Worm (Caenorhabditis elegans): ENCODE data around the gene Y50E8A.12.
"Not testable (repeated sequence)": the region's sequence is repeated elsewhere in the genome, so short reads cannot be mapped to it uniquely, and the experiment has no call there.

The Y50E8A.12 gene

ce11 chrV:14784160-14784774, at the start of gene Y50E8A.12:
Gene Y50E8A.12 (minus strand): TSS chrV:14784210.
- TF ChIP-seq cog-1 (tag; optimal IDR thresholded peaks at IDR 0.05) (no peak), med-1 (GFP tag; optimal IDR thresholded peaks at IDR 0.05; ENCODE audit: insufficient read depth) (no peak), klf-2 (GFP tag; conservative IDR thresholded peaks at IDR 0.05) (no peak), ref-1 (GFP tag; conservative IDR thresholded peaks at IDR 0.05) (no peak), ztf-29 (GFP tag; IDR thresholded peaks at IDR 0.05) (no peak), tab-1 (GFP tag; IDR thresholded peaks at IDR 0.05) (no peak), T22C8.4 (GFP tag; IDR thresholded peaks at IDR 0.05) (no peak), flt-1 (GFP tag; IDR thresholded peaks at IDR 0.05) (no peak), ztf-23 (GFP tag; IDR thresholded peaks at IDR 0.05) (no peak)

ce11 chrV:14833219-14833618, 49.2 kb upstream of the Y50E8A.12 start:
- no peak for TF ChIP-seq ref-1 (GFP tag; conservative IDR thresholded peaks at IDR 0.05)
- no peak for TF ChIP-seq med-1 (GFP tag; optimal IDR thresholded peaks at IDR 0.05; ENCODE audit: insufficient read depth)
- TF ChIP-seq T22C8.4 (GFP tag; IDR thresholded peaks at IDR 0.05) = no peak
- TF ChIP-seq ztf-23 (GFP tag; IDR thresholded peaks at IDR 0.05) = peak; percentile 63; the same call in 1 of the 2 replicates
- no peak for TF ChIP-seq ztf-29 (GFP tag; IDR thresholded peaks at IDR 0.05)
- TF ChIP-seq cog-1 (tag; optimal IDR thresholded peaks at IDR 0.05) = no peak
- TF ChIP-seq flt-1 (GFP tag; IDR thresholded peaks at IDR 0.05) = peak; percentile 51; the same call in 1 of the 2 replicates

ce11 chrV:14832789-14833187, 48.8 kb upstream of the Y50E8A.12 start:
- TF ChIP-seq klf-2 (GFP tag; conservative IDR thresholded peaks at IDR 0.05) (no peak), tab-1 (GFP tag; IDR thresholded peaks at IDR 0.05) (no peak), T22C8.4 (GFP tag; IDR thresholded peaks at IDR 0.05) (no peak), ztf-29 (GFP tag; IDR thresholded peaks at IDR 0.05) (no peak), flt-1 (GFP tag; IDR thresholded peaks at IDR 0.05) (no peak), ref-1 (GFP tag; conservative IDR thresholded peaks at IDR 0.05) (no peak), ztf-23 (GFP tag; IDR thresholded peaks at IDR 0.05) (no peak), cog-1 (tag; optimal IDR thresholded peaks at IDR 0.05) (no peak), med-1 (GFP tag; optimal IDR thresholded peaks at IDR 0.05; ENCODE audit: insufficient read depth) (no peak)

- no peak for TF ChIP-seq cog-1 (tag; optimal IDR thresholded peaks at IDR 0.05)
- no peak for TF ChIP-seq T22C8.4 (GFP tag; IDR thresholded peaks at IDR 0.05)
- TF ChIP-seq ref-1 (GFP tag; conservative IDR thresholded peaks at IDR 0.05) = no peak
- no peak for TF ChIP-seq klf-2 (GFP tag; conservative IDR thresholded peaks at IDR 0.05)
- no peak for TF ChIP-seq med-1 (GFP tag; optimal IDR thresholded peaks at IDR 0.05; ENCODE audit: insufficient read depth)
- TF ChIP-seq ztf-29 (GFP tag; IDR thresholded peaks at IDR 0.05) = no peak
- no peak for TF ChIP-seq flt-1 (GFP tag; IDR thresholded peaks at IDR 0.05)
- no peak for TF ChIP-seq tab-1 (GFP tag; IDR thresholded peaks at IDR 0.05)
- 0 out of 2 replicates have a peak, but pooled peaks have one; percentile 48 for TF ChIP-seq ztf-23 (GFP tag; IDR thresholded peaks at IDR 0.05)
These were observed 48.2 kb upstream of the Y50E8A.12 start for ce11 chrV:14832121-14832788.

- TF ChIP-seq cog-1 (tag; optimal IDR thresholded peaks at IDR 0.05) (no peak), T22C8.4 (GFP tag; IDR thresholded peaks at IDR 0.05) (no peak), ztf-23 (GFP tag; IDR thresholded peaks at IDR 0.05) (no peak), ref-1 (GFP tag; conservative IDR thresholded peaks at IDR 0.05) (no peak), flt-1 (GFP tag; IDR thresholded peaks at IDR 0.05) (no peak), ztf-29 (GFP tag; IDR thresholded peaks at IDR 0.05) (no peak)
These were observed 47.6 kb upstream of the Y50E8A.12 start for ce11 chrV:14831460-14832120.

DNA sequence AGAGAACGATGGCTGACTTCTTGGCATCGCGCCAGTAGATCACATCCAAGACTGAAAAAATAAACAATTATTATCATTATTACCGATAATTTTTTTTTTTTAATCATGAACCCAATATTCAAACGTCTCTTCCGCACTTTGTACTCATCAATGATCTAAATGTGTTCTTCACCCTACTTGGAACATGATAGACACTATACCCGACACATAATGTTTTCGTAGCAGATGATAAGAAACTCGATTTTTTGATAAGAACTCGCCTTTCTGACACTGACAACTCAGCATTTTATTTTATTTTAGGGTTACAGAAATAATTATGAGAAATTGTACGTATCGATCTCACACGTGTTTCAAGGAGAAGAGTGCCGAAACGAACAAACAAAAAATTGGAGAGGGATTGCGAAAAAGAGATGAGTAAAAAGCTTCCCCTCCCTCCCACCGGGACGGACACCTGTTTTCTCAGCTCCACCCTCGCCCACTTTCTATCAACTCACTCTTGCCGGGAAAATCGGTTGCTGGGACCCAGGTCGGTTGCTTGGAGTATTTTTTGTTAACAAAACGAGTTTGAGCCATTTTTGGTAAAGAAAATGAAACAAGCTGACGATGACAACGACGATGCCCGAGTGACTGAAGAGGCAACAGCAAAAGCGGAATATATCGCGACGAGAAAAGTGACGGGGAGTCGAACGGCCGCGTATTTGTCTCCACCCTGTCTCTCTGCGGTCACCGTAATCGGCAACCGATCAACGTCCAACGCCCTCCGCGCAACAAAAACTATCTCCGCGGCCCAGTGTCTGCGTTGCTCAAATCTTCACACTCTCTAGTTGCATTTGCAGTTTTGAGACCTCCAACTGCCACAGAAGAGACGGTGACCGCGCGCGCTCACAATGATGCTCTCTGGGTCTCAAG, 46.5 kb upstream of the Y50E8A.12 start:
- TF ChIP-seq cog-1 (tag; optimal IDR thresholded peaks at IDR 0.05) = no peak
- TF ChIP-seq ztf-29 (GFP tag; IDR thresholded peaks at IDR 0.05) = 0 out of 2 replicates have a peak, but pooled peaks have one; percentile 5
- TF ChIP-seq flt-1 (GFP tag; IDR thresholded peaks at IDR 0.05) = 0 out of 2 replicates have a peak, but pooled peaks have one; percentile 33

DNA sequence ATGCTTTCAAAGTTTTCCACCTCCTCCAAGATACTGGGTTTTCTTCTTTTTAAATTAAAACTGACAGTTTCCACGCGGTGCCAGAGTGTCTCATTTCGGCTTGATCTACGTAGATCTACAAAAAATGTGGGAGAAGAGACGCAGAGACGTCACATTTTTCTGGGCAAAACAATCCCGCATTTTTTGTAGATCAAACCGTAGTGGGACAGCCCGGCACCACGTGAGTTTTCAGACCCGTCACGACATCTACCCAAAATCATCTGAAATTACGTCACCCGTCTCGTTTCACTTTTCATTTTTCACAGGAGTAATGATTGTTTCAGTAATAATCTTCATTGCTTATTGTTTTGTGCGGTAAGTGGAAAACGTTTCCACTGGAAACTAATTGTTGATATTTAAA, 44.4 kb upstream of the Y50E8A.12 start:
- no peak for TF ChIP-seq ref-1 (GFP tag; conservative IDR thresholded peaks at IDR 0.05)
- TF ChIP-seq ztf-29 (GFP tag; IDR thresholded peaks at IDR 0.05) = 0 out of 2 replicates have a peak, but pooled peaks have one; percentile 17
- no peak for TF ChIP-seq cog-1 (tag; optimal IDR thresholded peaks at IDR 0.05)
- TF ChIP-seq med-1 (GFP tag; optimal IDR thresholded peaks at IDR 0.05; ENCODE audit: insufficient read depth) = no peak
- no peak for TF ChIP-seq flt-1 (GFP tag; IDR thresholded peaks at IDR 0.05)
- TF ChIP-seq ztf-23 (GFP tag; IDR thresholded peaks at IDR 0.05) = no peak
- no peak for TF ChIP-seq T22C8.4 (GFP tag; IDR thresholded peaks at IDR 0.05)
- no peak for TF ChIP-seq klf-2 (GFP tag; conservative IDR thresholded peaks at IDR 0.05)

ce11 chrV:14826952-14827351, 42.9 kb upstream of the Y50E8A.12 start, which contains the start of gene nspa-8:
Gene nspa-8 (minus strand): TSS chrV:14827052.
- TF ChIP-seq T22C8.4 (GFP tag; IDR thresholded peaks at IDR 0.05); flt-1 (GFP tag; IDR thresholded peaks at IDR 0.05); klf-2 (GFP tag; conservative IDR thresholded peaks at IDR 0.05): not testable (repeated sequence)

DNA sequence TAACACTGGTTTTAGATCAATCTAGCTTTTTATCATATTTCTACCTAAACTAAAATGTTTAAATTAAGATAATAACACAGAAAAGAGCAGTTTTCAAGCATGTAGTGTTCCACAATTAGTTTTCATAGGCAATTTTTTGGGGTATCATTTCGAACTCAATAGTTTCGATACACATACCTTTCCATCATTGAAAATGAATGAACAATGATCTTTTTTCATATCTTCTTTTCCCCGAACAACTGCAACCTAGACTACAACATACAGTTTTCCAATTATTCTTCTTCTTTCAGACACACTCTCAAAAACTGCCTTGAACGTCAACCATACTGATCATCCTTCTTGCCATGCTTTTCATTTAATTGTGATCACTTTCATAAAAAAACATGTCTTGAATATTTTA, 40.1 kb upstream of the Y50E8A.12 start, which contains the start of gene W06A7.4:
Gene W06A7.4 (plus strand): TSS at position 301 of the 400 bp plus-strand sequence.
- TF ChIP-seq cog-1 (tag; optimal IDR thresholded peaks at IDR 0.05) (no peak), T22C8.4 (GFP tag; IDR thresholded peaks at IDR 0.05) (no peak), ztf-23 (GFP tag; IDR thresholded peaks at IDR 0.05) (no peak), med-1 (GFP tag; optimal IDR thresholded peaks at IDR 0.05; ENCODE audit: insufficient read depth) (no peak), ztf-29 (GFP tag; IDR thresholded peaks at IDR 0.05) (no peak), ref-1 (GFP tag; conservative IDR thresholded peaks at IDR 0.05) (no peak), tab-1 (GFP tag; IDR thresholded peaks at IDR 0.05) (no peak), klf-2 (GFP tag; conservative IDR thresholded peaks at IDR 0.05) (no peak), flt-1 (GFP tag; IDR thresholded peaks at IDR 0.05) (no peak)

Data from whole organism, midembryonic.